Worm (Caenorhabditis elegans): ENCODE measurements around the gene rabr-3.
A peak's percentile ranks its signal among the peaks of the same experiment; 100 is the strongest.

The rabr-3 gene

DNA sequence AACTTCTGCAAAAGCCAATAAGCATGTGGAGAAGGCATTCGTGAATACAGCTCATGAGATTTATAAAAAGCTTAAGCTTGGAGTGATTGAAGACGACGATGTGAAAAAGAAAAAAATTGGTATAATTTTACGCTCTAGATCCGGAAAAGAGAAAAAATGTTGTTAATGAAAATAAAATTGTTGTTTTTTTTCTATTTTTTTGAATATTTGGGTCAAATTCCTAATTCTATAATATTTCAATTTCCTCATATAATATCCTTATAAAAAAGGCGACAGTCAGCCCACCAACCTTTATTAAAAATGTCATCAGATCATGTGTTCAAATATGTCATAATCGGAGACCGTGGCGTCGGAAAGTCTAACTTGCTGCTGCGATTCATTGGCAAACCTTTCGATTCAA is at the start of gene rabr-3:
TSS of gene rabr-3 (plus strand) at position 301 of the 400 bp plus-strand sequence.
- no peak for TF ChIP-seq nhr-129 (tag; optimal IDR thresholded peaks at IDR 0.05)
- no peak for TF ChIP-seq lin-13 (GFP tag; optimal IDR thresholded peaks at IDR 0.05)

- TF ChIP-seq Y55F3AM.14 (GFP tag; optimal IDR thresholded peaks at IDR 0.05) (no peak), dmd-4 (tag; optimal IDR thresholded peaks at IDR 0.05) (no peak), R02D3.7 (tag; optimal IDR thresholded peaks at IDR 0.05) (no peak), nhr-10 (tag; optimal IDR thresholded peaks at IDR 0.05) (no peak), peb-1 (tag; optimal IDR thresholded peaks at IDR 0.05) (no peak), nhr-11 (tag; optimal IDR thresholded peaks at IDR 0.05) (no peak)
Measured at ce11 chrV:16148805-16149204, 46.7 kb upstream of the rabr-3 start, which contains the start of gene F10A3.4. TSS of gene F10A3.4 (plus strand) at chrV:16149105.

ce11 chrV:16153375-16153774 is 42.1 kb upstream of the rabr-3 start, which contains the start of gene str-254:
TSS of gene str-254 (minus strand) at chrV:16153475.
- TF ChIP-seq ztf-11 (tag; optimal IDR thresholded peaks at IDR 0.05) (no peak), mdl-1 (tag; optimal IDR thresholded peaks at IDR 0.05) (no peak), ceh-82 (tag; optimal IDR thresholded peaks at IDR 0.05) (no peak), nhr-129 (tag; optimal IDR thresholded peaks at IDR 0.05) (no peak), nhr-23 (tag; optimal IDR thresholded peaks at IDR 0.05) (no peak), unc-55 (GFP tag; optimal IDR thresholded peaks at IDR 0.05) (no peak), unc-39 (tag; optimal IDR thresholded peaks at IDR 0.05) (no peak), nhr-25 (tag; optimal IDR thresholded peaks at IDR 0.05) (no peak), lin-11 (tag; optimal IDR thresholded peaks at IDR 0.05) (no peak), sma-3 (GFP tag; optimal IDR thresholded peaks at IDR 0.05) (no peak), sem-4 (tag; optimal IDR thresholded peaks at IDR 0.05) (no peak)

DNA sequence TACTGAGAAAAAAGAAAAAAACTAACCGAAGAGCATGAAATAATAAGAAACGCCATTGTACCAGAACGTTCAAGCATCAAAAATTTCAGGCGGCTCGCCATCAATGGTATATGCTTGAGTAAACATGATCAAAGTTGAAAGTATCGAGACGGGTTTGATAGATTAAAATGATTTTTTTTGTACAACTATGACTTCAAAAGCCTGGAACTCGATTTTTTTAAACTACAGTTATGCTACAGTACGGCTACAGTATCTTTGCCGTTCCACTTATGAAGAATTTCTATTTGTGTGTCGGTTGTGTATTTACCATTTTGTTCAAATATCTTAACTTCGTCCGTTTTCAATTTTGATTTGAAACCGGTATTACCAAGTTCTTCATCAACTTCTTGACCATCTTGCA is 40.4 kb upstream of the rabr-3 start, which contains the start of gene str-97:
TSS of gene str-97 (minus strand) at position 101 of the 400 bp plus-strand sequence.
- TF ChIP-seq nhr-23 (tag; optimal IDR thresholded peaks at IDR 0.05), result no peak

- TF ChIP-seq snpc-4 (tag; optimal IDR thresholded peaks at IDR 0.05) (no peak), nhr-25 (tag; optimal IDR thresholded peaks at IDR 0.05) (no peak), alr-1 (tag; optimal IDR thresholded peaks at IDR 0.05) (no peak), nhr-23 (tag; optimal IDR thresholded peaks at IDR 0.05) (no peak), sma-3 (GFP tag; optimal IDR thresholded peaks at IDR 0.05) (no peak), lsy-2 (tag; optimal IDR thresholded peaks at IDR 0.05) (no peak), mab-5 (tag; optimal IDR thresholded peaks at IDR 0.05) (no peak), nhr-12 (tag; optimal IDR thresholded peaks at IDR 0.05) (no peak), crh-2 (tag; optimal IDR thresholded peaks at IDR 0.05) (no peak), peb-1 (tag; optimal IDR thresholded peaks at IDR 0.05) (no peak)
Measured at ce11 chrV:16158391-16158790, 37.1 kb upstream of the rabr-3 start, which contains the start of gene str-99. TSS of gene str-99 (minus strand) at chrV:16158491.

DNA sequence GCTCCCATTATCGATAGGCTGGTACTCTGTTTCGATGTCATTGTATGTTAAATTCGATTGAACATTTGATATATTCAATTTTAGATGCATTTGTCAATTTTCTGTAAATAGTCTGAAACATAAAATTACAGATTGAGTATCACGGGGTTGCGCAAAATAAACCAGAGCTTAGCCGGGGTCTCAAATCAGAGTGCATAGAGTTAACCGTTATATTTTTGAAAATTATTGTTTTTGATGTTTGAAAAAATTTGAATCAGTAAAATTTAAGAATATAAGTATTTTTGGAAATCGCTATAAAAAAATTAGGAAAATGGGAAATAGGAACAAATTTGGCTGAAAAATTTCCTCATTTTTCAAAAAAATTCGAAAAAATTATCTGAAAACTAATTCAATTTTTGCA is 35.9 kb upstream of the rabr-3 start, which contains the start of gene F10A3.17:
TSS of gene F10A3.17 (minus strand) at position 101 of the 400 bp plus-strand sequence.
- TF ChIP-seq ztf-4 (tag; optimal IDR thresholded peaks at IDR 0.05), result no peak
- no peak for TF ChIP-seq ztf-11 (tag; optimal IDR thresholded peaks at IDR 0.05)
- no peak for TF ChIP-seq mbf-1 (tag; optimal IDR thresholded peaks at IDR 0.05)
- TF ChIP-seq elt-1 (tag; optimal IDR thresholded peaks at IDR 0.05), result no peak
- no peak for TF ChIP-seq fos-1 (tag; optimal IDR thresholded peaks at IDR 0.05)
- no peak for TF ChIP-seq sma-3 (GFP tag; optimal IDR thresholded peaks at IDR 0.05)
- no peak for TF ChIP-seq Y55F3AM.14 (GFP tag; optimal IDR thresholded peaks at IDR 0.05)
- TF ChIP-seq F13H6.1 (tag; optimal IDR thresholded peaks at IDR 0.05), result no peak
- no peak for TF ChIP-seq ceh-16 (tag; optimal IDR thresholded peaks at IDR 0.05)
- no peak for TF ChIP-seq lin-39 (tag; optimal IDR thresholded peaks at IDR 0.05)
- no peak for TF ChIP-seq zag-1 (tag; optimal IDR thresholded peaks at IDR 0.05)
- no peak for TF ChIP-seq mab-5 (tag; optimal IDR thresholded peaks at IDR 0.05)

DNA sequence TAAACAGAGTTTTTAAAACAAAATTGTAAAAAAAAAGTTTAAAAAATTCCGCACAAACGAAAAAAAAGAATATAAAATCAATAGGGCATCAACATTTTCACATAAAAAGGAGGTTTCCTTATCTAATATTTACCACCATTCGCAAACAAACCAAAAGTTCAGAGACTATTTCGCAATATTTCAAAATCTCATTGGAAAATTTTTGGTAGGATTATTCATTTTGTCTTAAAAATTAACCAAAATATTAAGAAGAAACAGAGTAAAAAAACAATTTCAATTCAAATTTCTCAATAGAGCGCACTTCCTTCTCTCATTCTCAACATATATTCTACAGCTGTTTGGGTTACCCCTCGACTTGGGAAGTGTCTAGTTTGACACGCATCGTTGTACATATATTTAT is 35.4 kb upstream of the rabr-3 start:
- no peak for TF ChIP-seq nhr-77 (tag; optimal IDR thresholded peaks at IDR 0.05)
- TF ChIP-seq fos-1 (tag; optimal IDR thresholded peaks at IDR 0.05), result peak; percentile 62
- TF ChIP-seq lin-39 (tag; optimal IDR thresholded peaks at IDR 0.05), result no peak
- TF ChIP-seq aly-2 (tag; optimal IDR thresholded peaks at IDR 0.05), result no peak
- peak; percentile 83 for TF ChIP-seq nhr-129 (tag; optimal IDR thresholded peaks at IDR 0.05)
- no peak for TF ChIP-seq nhr-21 (tag; optimal IDR thresholded peaks at IDR 0.05)
- TF ChIP-seq unc-55 (GFP tag; optimal IDR thresholded peaks at IDR 0.05), result peak; percentile 56
